Fruit fly (Drosophila melanogaster) whole organism, embryonic: ENCODE data around the gene Ctr1A.

Experiments
- Adf1 ChIP-seq: fragments of 200-800 bp; sonication (Bioruptor generic); IDR thresholded peaks from 2 replicates; pipeline ENCODE4 v1.3.6; 2022; ENCODE audit warnings: missing biosample characterization, missing genetic modification characterization
- Atf3 ChIP-seq: fragments of 200-800 bp; sonication (Bioruptor generic); optimal IDR thresholded peaks from 3 replicates; lab custom pipeline; 2016; ENCODE audit warnings: missing biosample characterization, missing genetic modification characterization
- Bdp1 ChIP-seq: fragments of 200-800 bp; sonication (Bioruptor generic); optimal IDR thresholded peaks from 3 replicates; lab custom pipeline; 2016; ENCODE audit warnings: missing biosample characterization, missing genetic modification characterization
- CG10565 ChIP-seq: fragments of 200-800 bp; sonication (Bioruptor generic); optimal IDR thresholded peaks from 3 replicates; lab custom pipeline; 2016; ENCODE audit warnings: missing biosample characterization, mild to moderate bottlenecking, missing genetic modification characterization
- CG11398 ChIP-seq: fragments of 200-800 bp; sonication (Bioruptor generic); optimal IDR thresholded peaks from 2 replicates; lab custom pipeline; 2016; ENCODE audit warnings: missing biosample characterization, missing genetic modification characterization
- CG12104 ChIP-seq: fragments of 200-800 bp; sonication (Bioruptor generic); optimal IDR thresholded peaks from 3 replicates; lab custom pipeline; 2016; ENCODE audit warnings: missing biosample characterization, missing genetic modification characterization
- CG17361 ChIP-seq: fragments of 200-800 bp; sonication (Bioruptor generic); IDR thresholded peaks from 3 replicates; pipeline ENCODE4 v1.3.6; 2022; ENCODE audit warnings: missing biosample characterization, missing genetic modification characterization
- CG17385 ChIP-seq: fragments of 200-800 bp; sonication (Bioruptor generic); optimal IDR thresholded peaks from 3 replicates; lab custom pipeline; 2018; ENCODE audit warnings: missing biosample characterization, mild to moderate bottlenecking, missing genetic modification characterization
- CG18262 ChIP-seq: fragments of 200-800 bp; optimal IDR thresholded peaks from 3 replicates; lab custom pipeline; 2019; ENCODE audit warnings: missing biosample characterization, mild to moderate bottlenecking, missing genetic modification characterization, moderate library complexity
- CG18764 ChIP-seq: fragments of 200-800 bp; sonication (Bioruptor generic); optimal IDR thresholded peaks from 3 replicates; lab custom pipeline; 2016; ENCODE audit warnings: missing biosample characterization, missing genetic modification characterization
- CG3995 ChIP-seq: fragments of 200-800 bp; sonication (Bioruptor generic); optimal IDR thresholded peaks from 3 replicates; lab custom pipeline; 2016; ENCODE audit warnings: missing biosample characterization, missing genetic modification characterization
- CG4328 ChIP-seq: fragments of 200-800 bp; sonication (Bioruptor generic); optimal IDR thresholded peaks from 3 replicates; lab custom pipeline; 2017; ENCODE audit warnings: missing biosample characterization, missing genetic modification reagents, missing genetic modification characterization
- CG6854 ChIP-seq: fragments of 200-800 bp; sonication (Bioruptor generic); optimal IDR thresholded peaks from 3 replicates; lab custom pipeline; 2017; ENCODE audit warnings: missing biosample characterization, mild to moderate bottlenecking, missing genetic modification characterization
- CG7556 ChIP-seq: fragments of 200-800 bp; sonication (Bioruptor generic); optimal IDR thresholded peaks from 2 replicates; lab custom pipeline; 2017; ENCODE audit warnings: missing biosample characterization, mild to moderate bottlenecking, missing genetic modification characterization
- CG9437 ChIP-seq: fragments of 200-800 bp; sonication (Bioruptor generic); optimal IDR thresholded peaks from 2 replicates; lab custom pipeline; 2018; ENCODE audit warnings: missing biosample characterization, mild to moderate bottlenecking, missing genetic modification characterization
- CG9797 ChIP-seq: fragments of 200-800 bp; sonication (Bioruptor generic); optimal IDR thresholded peaks from 3 replicates; lab custom pipeline; 2018; ENCODE audit warnings: missing biosample characterization, mild to moderate bottlenecking, missing genetic modification characterization
- Ets65A ChIP-seq: fragments of 200-800 bp; sonication (Bioruptor generic); peaks from one replicate; lab custom pipeline; 2016; ENCODE audit warnings: missing biosample characterization, missing genetic modification characterization
- Ets97D ChIP-seq: fragments of 200-800 bp; sonication (Bioruptor generic); optimal IDR thresholded peaks from 3 replicates; lab custom pipeline; 2016; ENCODE audit warnings: missing biosample characterization, missing genetic modification characterization
- Gsc ChIP-seq: fragments of 200-800 bp; sonication (Bioruptor generic); IDR thresholded peaks from 2 replicates; pipeline ENCODE4 v1.3.6; 2022; ENCODE audit warnings: missing biosample characterization, missing genetic modification characterization
- HmgD ChIP-seq: fragments of 200-800 bp; sonication (Bioruptor generic); optimal IDR thresholded peaks from 3 replicates; lab custom pipeline; 2016; ENCODE audit warnings: missing biosample characterization, missing genetic modification characterization
- Lpt ChIP-seq: fragments of >200 bp; optimal IDR thresholded peaks from 2 replicates; lab custom pipeline; 2018; ENCODE audit warnings: missing biosample characterization, missing genetic modification characterization
- MTF-1 ChIP-seq: fragments of 200-800 bp; sonication (Bioruptor generic); optimal IDR thresholded peaks from 2 replicates; lab custom pipeline; 2018; ENCODE audit warnings: missing biosample characterization, mild to moderate bottlenecking, missing genetic modification characterization, borderline replicate concordance
- Nf-YC ChIP-seq: fragments of 200-800 bp; optimal IDR thresholded peaks from 3 replicates; lab custom pipeline; 2019; ENCODE audit warnings: missing biosample characterization, mild to moderate bottlenecking, missing genetic modification characterization, moderate library complexity
- Optix ChIP-seq: fragments of 200-800 bp; sonication (Bioruptor generic); IDR thresholded peaks from 3 replicates; pipeline ENCODE4 v1.3.6; 2022; ENCODE audit warnings: missing biosample characterization, missing genetic modification characterization
- Pdp1 ChIP-seq, 2 experiments: fragments of 200-800 bp; sonication (Bioruptor generic); optimal IDR thresholded peaks; 3 replicates each; lab custom pipeline; 2016; ENCODE audit warnings: missing biosample characterization in 2 of 2, missing genetic modification characterization in 2 of 2, mild to moderate bottlenecking in 1 of 2, moderate library complexity in 1 of 2
- Sox100B ChIP-seq: fragments of 200-800 bp; sonication (Bioruptor generic); optimal IDR thresholded peaks from 3 replicates; lab custom pipeline; 2018; ENCODE audit warnings: missing biosample characterization, mild to moderate bottlenecking, missing genetic modification characterization
- Sox102F ChIP-seq: fragments of 200-800 bp; sonication (Bioruptor generic); optimal IDR thresholded peaks from 2 replicates; lab custom pipeline; 2018; ENCODE audit warnings: missing biosample characterization, mild to moderate bottlenecking, missing genetic modification characterization, moderate library complexity
- Sry-β ChIP-seq: fragments of 200-800 bp; sonication (Bioruptor generic); optimal IDR thresholded peaks from 2 replicates; lab custom pipeline; 2018; ENCODE audit warnings: missing biosample characterization, mild to moderate bottlenecking, missing genetic modification characterization, moderate library complexity
- Ssrp ChIP-seq: fragments of 200-800 bp; sonication (Bioruptor generic); optimal IDR thresholded peaks from 2 replicates; lab custom pipeline; 2018; ENCODE audit warnings: missing biosample characterization, mild to moderate bottlenecking, missing genetic modification characterization, moderate library complexity
- Taf1 ChIP-seq: fragments of 200-800 bp; sonication (Bioruptor generic); IDR thresholded peaks from 2 replicates; pipeline ENCODE4 v1.3.6; 2022; ENCODE audit warnings: missing biosample characterization, missing genetic modification characterization
- cas ChIP-seq: fragments of 200-800 bp; sonication (Bioruptor generic); IDR thresholded peaks from 2 replicates; pipeline ENCODE4 v1.3.6; 2022; ENCODE audit warnings: missing biosample characterization, missing genetic modification characterization
- cg ChIP-seq: fragments of 200-800 bp; sonication (Bioruptor generic); optimal IDR thresholded peaks from 3 replicates; lab custom pipeline; 2019; ENCODE audit warnings: missing biosample characterization, mild to moderate bottlenecking, missing genetic modification characterization, moderate library complexity
- chif ChIP-seq, 2 experiments: fragments of 200-800 bp; sonication (Bioruptor generic); optimal IDR thresholded peaks; 3 replicates each; lab custom pipeline; 2016; ENCODE audit warnings: missing biosample characterization in 2 of 2, missing genetic modification characterization in 2 of 2
- eve ChIP-seq, 2 experiments: fragments of >200 bp; optimal IDR thresholded peaks; 2 replicates each; lab custom pipeline; 2017; ENCODE audit warnings: missing biosample characterization in 2 of 2, missing genetic modification characterization in 2 of 2
- exex ChIP-seq: fragments of 200-800 bp; sonication (Bioruptor generic); optimal IDR thresholded peaks from 4 replicates; lab custom pipeline; 2018; ENCODE audit warnings: missing biosample characterization, mild to moderate bottlenecking, missing genetic modification characterization, moderate library complexity
- fd96Cb ChIP-seq: fragments of 200-800 bp; sonication (Bioruptor generic); optimal IDR thresholded peaks from 2 replicates; lab custom pipeline; 2018; ENCODE audit warnings: missing biosample characterization, mild to moderate bottlenecking, missing genetic modification characterization, moderate library complexity
- gem ChIP-seq: fragments of 200-800 bp; sonication (Bioruptor generic); optimal IDR thresholded peaks from 2 replicates; lab custom pipeline; 2019; ENCODE audit warnings: missing biosample characterization, mild to moderate bottlenecking, missing genetic modification characterization, moderate library complexity
- ind ChIP-seq: fragments of 200-800 bp; sonication (Bioruptor generic); optimal IDR thresholded peaks from 3 replicates; lab custom pipeline; 2016; ENCODE audit warnings: missing biosample characterization, missing genetic modification characterization
- jing ChIP-seq: fragments of 200-800 bp; sonication (Bioruptor generic); optimal IDR thresholded peaks from 2 replicates; lab custom pipeline; 2018; ENCODE audit warnings: missing biosample characterization, mild to moderate bottlenecking, missing genetic modification characterization
- lilli ChIP-seq: fragments of 200-800 bp; sonication (Bioruptor generic); optimal IDR thresholded peaks from 3 replicates; lab custom pipeline; 2016; ENCODE audit warnings: missing biosample characterization, missing genetic modification characterization
- lola ChIP-seq, 3 experiments: fragments of >200 bp in 2 of 3; fragments of 200-800 bp in 1 of 3; sonication (Bioruptor generic) in 1 of 3; optimal IDR thresholded peaks; 2 replicates each; lab custom pipeline; 2017 to 2019; ENCODE audit warnings: missing biosample characterization in 3 of 3, missing genetic modification characterization in 3 of 3, mild to moderate bottlenecking in 1 of 3, moderate library complexity in 1 of 3
- nmo ChIP-seq: fragments of 200-800 bp; sonication (Bioruptor generic); optimal IDR thresholded peaks from 2 replicates; lab custom pipeline; 2018; ENCODE audit warnings: missing biosample characterization, mild to moderate bottlenecking, missing genetic modification characterization, moderate library complexity
- peb ChIP-seq: fragments of 200-800 bp; sonication (Bioruptor generic); IDR thresholded peaks from 2 replicates; pipeline ENCODE4 v1.3.6; 2022; ENCODE audit warnings: missing biosample characterization, missing genetic modification characterization
- pho ChIP-seq: fragments of 200-800 bp; sonication (Bioruptor generic); optimal IDR thresholded peaks from 2 replicates; lab custom pipeline; 2016; ENCODE audit warnings: missing biosample characterization, missing genetic modification characterization
- phol ChIP-seq: fragments of 200-800 bp; sonication (Bioruptor generic); optimal IDR thresholded peaks from 3 replicates; lab custom pipeline; 2018; ENCODE audit warnings: missing biosample characterization, mild to moderate bottlenecking, missing genetic modification characterization, moderate library complexity
- pnt ChIP-seq: fragments of 200-800 bp; sonication (Bioruptor generic); optimal IDR thresholded peaks from 3 replicates; lab custom pipeline; 2016; ENCODE audit warnings: missing biosample characterization, missing genetic modification characterization
- pros ChIP-seq: fragments of 200-800 bp; sonication (Bioruptor generic); optimal IDR thresholded peaks from 3 replicates; lab custom pipeline; 2019; ENCODE audit warnings: missing biosample characterization, mild to moderate bottlenecking, missing genetic modification characterization, moderate library complexity
- pum ChIP-seq: fragments of 200-800 bp; sonication (Bioruptor generic); optimal IDR thresholded peaks from 2 replicates; lab custom pipeline; 2016; ENCODE audit warnings: missing biosample characterization, missing genetic modification characterization
- run ChIP-seq: fragments of 200-800 bp; sonication (Bioruptor generic); optimal IDR thresholded peaks from 3 replicates; lab custom pipeline; 2018; ENCODE audit warnings: missing biosample characterization, mild to moderate bottlenecking, missing genetic modification characterization
- sens ChIP-seq: fragments of 200-800 bp; sonication (Bioruptor generic); peaks from one replicate; lab custom pipeline; 2016; ENCODE audit warnings: missing biosample characterization, missing genetic modification characterization

The Ctr1A gene

dm6 chrX:6702591-6702990 is 41.1 kb downstream of the Ctr1A start (continued):
- TF ChIP-seq CG18262 (no peak), MTF-1 (no peak), cg (GFP tag; lab: Kevin White, UChicago) (peak; percentile 86), lilli (GFP tag; lab: Kevin White, UChicago) (no peak), Atf3 (GFP tag; lab: Kevin White, UChicago) (no peak)

- peak; percentile 18 for TF ChIP-seq gem
- TF ChIP-seq pum (GFP tag; lab: Kevin White, UChicago), result no peak
- no peak for TF ChIP-seq ind (GFP tag; lab: Kevin White, UChicago)
- no peak for TF ChIP-seq Optix
- peak; percentile 22 for TF ChIP-seq Sox100B
- no peak for TF ChIP-seq Sox102F (GFP tag; lab: Kevin White, UChicago)
- no peak for TF ChIP-seq CG4328 (GFP tag; lab: Kevin White, UChicago)
- no peak for TF ChIP-seq exex (tag; lab: Kevin White, UChicago)
- no peak for TF ChIP-seq Nf-YC
- no peak for TF ChIP-seq Taf1
- peak; percentile 12 for TF ChIP-seq CG7556
- TF ChIP-seq nmo, result peak; percentile 5
- TF ChIP-seq fd96Cb (tag; lab: Kevin White, UChicago), result peak; percentile 18
- no peak for TF ChIP-seq Ets65A (GFP tag; lab: Kevin White, UChicago)
- TF ChIP-seq run (tag; lab: Kevin White, UChicago), result no peak
- no peak for TF ChIP-seq Lpt (GFP tag; lab: Kevin White, UChicago)
- TF ChIP-seq lola (GFP tag; optimal IDR thresholded peaks at IDR 0.05; lab: Kevin White, UChicago), result peak in 1 of 3 experiments; percentile 19
- TF ChIP-seq CG10565 (GFP tag; lab: Kevin White, UChicago), result no peak
- peak; percentile 8 for TF ChIP-seq phol (tag; lab: Kevin White, UChicago)
- no peak for TF ChIP-seq CG11398 (GFP tag; lab: Kevin White, UChicago)
- TF ChIP-seq sens (GFP tag; lab: Kevin White, UChicago), result peak; percentile 78
- no peak for TF ChIP-seq cas
- no peak for TF ChIP-seq CG6854
- TF ChIP-seq pros (GFP tag; lab: Kevin White, UChicago), result no peak
- no peak for TF ChIP-seq Ets97D (GFP tag; lab: Kevin White, UChicago)
- TF ChIP-seq CG9797 (GFP tag; lab: Kevin White, UChicago), result no peak
- TF ChIP-seq HmgD, result no peak
- no peak for TF ChIP-seq jing (GFP tag; lab: Kevin White, UChicago)
- TF ChIP-seq CG12104 (GFP tag; lab: Kevin White, UChicago), result no peak
- no peak for TF ChIP-seq Adf1 (GFP tag; lab: Robert Waterston, UW)
- no peak for TF ChIP-seq pnt (GFP tag; lab: Kevin White, UChicago)
- no peak for TF ChIP-seq pho (GFP tag; lab: Kevin White, UChicago)
- TF ChIP-seq CG17361 (GFP tag; lab: Robert Waterston, UW), result peak; percentile 44; the same call in 1 of the 3 replicates
- peak in 1 of 2 experiments; percentile 4 for TF ChIP-seq Pdp1 (GFP tag; optimal IDR thresholded peaks at IDR 0.05; lab: Kevin White, UChicago)
- no peak for TF ChIP-seq Gsc (GFP tag; lab: Robert Waterston, UW)
- peak; percentile 5 for TF ChIP-seq Ssrp (tag; lab: Kevin White, UChicago)
- no peak for TF ChIP-seq Bdp1
- TF ChIP-seq chif (GFP tag; optimal IDR thresholded peaks at IDR 0.05; lab: Kevin White, UChicago), result no peak
- TF ChIP-seq eve (GFP tag; optimal IDR thresholded peaks at IDR 0.05; lab: Kevin White, UChicago), result peak in 1 of 2 experiments; percentile 31
- TF ChIP-seq CG9437 (GFP tag; lab: Kevin White, UChicago), result no peak
- peak; percentile 19 for TF ChIP-seq CG18262
- no peak for TF ChIP-seq CG18764
- no peak for TF ChIP-seq CG3995
- no peak for TF ChIP-seq Sry-β (GFP tag; lab: Kevin White, UChicago)
- TF ChIP-seq CG17385 (GFP tag; lab: Kevin White, UChicago), result peak; percentile 22
- TF ChIP-seq peb, result no peak
These were observed 41.8 kb downstream of the Ctr1A start for dm6 chrX:6703237-6703636.
